Worm (Caenorhabditis elegans): ENCODE results near the gene trxr-2.
A peak's percentile ranks its signal among the peaks of the same experiment; 100 is the strongest.

trxr-2 gene

DNA sequence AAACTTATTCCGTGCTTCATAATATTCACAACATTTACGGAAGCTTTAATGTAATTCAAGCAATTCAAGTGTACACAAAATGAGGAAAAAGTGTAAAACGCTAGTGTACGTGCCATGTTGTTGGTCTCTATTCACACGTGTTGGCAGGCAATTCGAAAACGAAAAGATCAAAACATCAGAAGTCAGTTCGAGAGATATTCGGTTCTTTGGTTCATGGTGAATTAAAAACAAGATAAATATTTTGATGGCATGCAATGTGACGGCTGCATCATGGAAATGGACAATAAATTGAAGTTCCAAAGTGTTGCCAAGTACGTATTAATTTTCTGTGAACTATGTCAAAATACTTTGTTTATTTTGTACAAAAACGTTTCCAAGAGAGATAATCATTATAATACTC, 8.5 kb downstream of the trxr-2 start:
- TF ChIP-seq ceh-18 (tag; optimal IDR thresholded peaks at IDR 0.05) (peak; percentile 7), hlh-13 (GFP tag; optimal IDR thresholded peaks at IDR 0.05) (no peak), gmeb-2 (tag; optimal IDR thresholded peaks at IDR 0.05) (no peak), ama-1 (optimal IDR thresholded peaks at IDR 0.05) (peak; percentile 22), odd-2 (tag; optimal IDR thresholded peaks at IDR 0.05) (no peak), nfya-1 (tag; optimal IDR thresholded peaks at IDR 0.05) (peak; percentile 34)

DNA sequence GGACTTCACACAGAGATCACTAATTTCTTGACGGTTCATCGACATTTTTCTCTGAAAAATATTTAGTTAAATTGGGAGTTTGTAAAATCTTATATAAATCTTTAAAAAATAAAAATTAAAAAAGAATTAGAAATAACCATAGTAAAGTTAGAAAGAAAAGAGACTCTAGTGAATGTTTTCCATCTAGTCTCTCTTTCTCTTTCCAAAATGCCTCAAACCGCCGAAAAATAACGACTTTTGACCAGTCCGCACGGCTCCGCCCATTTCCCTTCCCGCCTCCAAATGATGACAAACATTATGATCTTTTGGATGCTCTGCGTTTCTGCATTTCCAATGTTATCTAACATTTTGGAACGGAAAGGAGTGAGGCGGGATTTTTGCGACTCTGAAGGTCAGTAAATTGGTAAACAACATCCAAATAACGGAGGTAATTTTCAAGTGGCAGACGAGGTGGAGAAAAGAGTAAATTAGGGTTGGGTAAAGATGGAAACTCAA, 9.7 kb downstream of the trxr-2 start, which contains the start of gene glb-1:
Gene glb-1 (minus strand): TSS at position 51 of the 495 bp plus-strand sequence.
- TF ChIP-seq mec-3 (tag; optimal IDR thresholded peaks at IDR 0.05; ENCODE audit: borderline replicate concordance): no peak
- peak; percentile 61 for TF ChIP-seq unc-55 (GFP tag; optimal IDR thresholded peaks at IDR 0.05)

DNA sequence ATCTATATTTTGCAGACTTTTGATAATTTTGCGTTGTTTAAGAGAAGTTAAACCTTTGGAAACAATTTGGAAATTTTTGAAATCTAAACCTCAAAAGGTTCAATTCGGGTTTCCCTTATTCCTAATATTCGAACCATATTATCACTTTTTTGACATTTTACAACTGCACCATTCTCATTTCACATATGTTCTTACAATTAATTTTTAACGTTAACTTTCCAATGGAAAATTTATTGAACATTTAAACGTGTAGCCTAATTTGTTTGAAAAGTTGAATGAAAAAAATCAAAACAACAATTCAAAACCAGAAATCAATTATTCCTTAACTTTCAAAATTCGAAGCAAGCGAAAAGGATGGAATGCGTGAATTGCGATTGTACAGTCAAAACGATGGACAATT, 10.4 kb downstream of the trxr-2 start, which contains the start of gene ZK637.12:
Gene ZK637.12 (plus strand): TSS at position 301 of the 400 bp plus-strand sequence.
- TF ChIP-seq C08G9.2 (tag; optimal IDR thresholded peaks at IDR 0.05): no peak
- TF ChIP-seq pax-1 (tag; optimal IDR thresholded peaks at IDR 0.05): no peak
- TF ChIP-seq nfya-1 (tag; optimal IDR thresholded peaks at IDR 0.05): no peak
- no peak for TF ChIP-seq hlh-13 (GFP tag; optimal IDR thresholded peaks at IDR 0.05)
- TF ChIP-seq tbx-7 (tag; optimal IDR thresholded peaks at IDR 0.05): no peak
- no peak for TF ChIP-seq hlh-6 (tag; optimal IDR thresholded peaks at IDR 0.05)

DNA sequence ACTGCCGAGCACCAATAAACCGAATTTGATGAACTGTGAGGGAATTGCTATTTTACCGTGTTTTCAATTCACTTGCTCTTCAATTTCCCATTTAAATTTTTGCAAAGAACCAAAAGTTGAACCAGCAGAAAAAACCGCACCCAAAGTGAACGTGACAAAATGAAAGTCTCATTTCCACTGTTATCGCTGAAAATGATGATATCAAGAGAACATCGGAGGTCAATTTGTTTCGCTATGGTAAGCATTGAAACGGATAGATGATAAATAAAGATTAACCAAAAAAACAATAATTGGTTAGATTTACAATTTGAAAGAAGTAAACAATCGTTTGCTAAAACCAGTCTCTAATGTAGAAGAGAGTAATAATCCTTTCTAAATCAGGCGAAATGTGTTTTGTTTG, 12.0 kb downstream of the trxr-2 start:
- no peak for TF ChIP-seq hlh-15 (tag; optimal IDR thresholded peaks at IDR 0.05)
- no peak for TF ChIP-seq pros-1 (tag; optimal IDR thresholded peaks at IDR 0.05)
- TF ChIP-seq che-1 (tag; optimal IDR thresholded peaks at IDR 0.05): no peak
- no peak for TF ChIP-seq zip-5 (tag; optimal IDR thresholded peaks at IDR 0.05)
- TF ChIP-seq ceh-48 (tag; optimal IDR thresholded peaks at IDR 0.05): no peak
- no peak for TF ChIP-seq ahr-1 (tag; optimal IDR thresholded peaks at IDR 0.05)
- no peak for TF ChIP-seq pqm-1 (tag; optimal IDR thresholded peaks at IDR 0.05)
- no peak for TF ChIP-seq pha-4 (tag; optimal IDR thresholded peaks at IDR 0.05)
- TF ChIP-seq pag-3 (tag; optimal IDR thresholded peaks at IDR 0.05; ENCODE audit: borderline replicate concordance): no peak
- TF ChIP-seq sdc-2 (tag; optimal IDR thresholded peaks at IDR 0.05): no peak
- TF ChIP-seq ceh-18 (tag; optimal IDR thresholded peaks at IDR 0.05): no peak
- TF ChIP-seq F13H6.1 (tag; optimal IDR thresholded peaks at IDR 0.05): no peak
- no peak for TF ChIP-seq Y22D7AL.16 (tag; optimal IDR thresholded peaks at IDR 0.05)
- TF ChIP-seq elt-4 (tag; optimal IDR thresholded peaks at IDR 0.05): no peak
- TF ChIP-seq ceh-9 (tag; optimal IDR thresholded peaks at IDR 0.05): no peak
- no peak for TF ChIP-seq ttx-3 (tag; optimal IDR thresholded peaks at IDR 0.05)
- no peak for TF ChIP-seq nfya-1 (tag; optimal IDR thresholded peaks at IDR 0.05)
- TF ChIP-seq sox-2 (GFP tag; IDR thresholded peaks at IDR 0.05): no peak
- TF ChIP-seq mec-3 (tag; optimal IDR thresholded peaks at IDR 0.05; ENCODE audit: borderline replicate concordance): no peak
- no peak for TF ChIP-seq odd-2 (tag; optimal IDR thresholded peaks at IDR 0.05)

DNA sequence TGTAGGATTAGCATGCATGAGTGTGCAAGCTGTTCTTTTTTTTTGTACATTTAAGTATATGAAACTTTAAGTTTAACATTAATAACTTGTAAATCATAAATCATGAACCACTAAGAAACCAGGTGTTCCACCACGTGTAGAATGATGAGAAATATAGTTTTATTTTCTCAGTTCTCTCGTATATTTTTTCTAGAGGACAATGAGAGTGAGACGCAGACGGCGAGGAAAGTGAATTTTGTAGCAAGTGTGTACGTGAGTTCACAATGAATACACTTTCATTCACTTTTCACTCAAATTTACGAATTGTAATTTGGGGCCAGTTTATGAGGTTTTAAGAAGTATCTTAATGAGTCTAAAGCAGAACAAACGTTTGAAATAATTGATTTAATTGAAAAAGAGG, 12.9 kb downstream of the trxr-2 start:
- no peak for TF ChIP-seq dmd-4 (tag; optimal IDR thresholded peaks at IDR 0.05; ENCODE audit: borderline replicate concordance)
- peak; percentile 36 for TF ChIP-seq unc-55 (GFP tag; optimal IDR thresholded peaks at IDR 0.05)

DNA sequence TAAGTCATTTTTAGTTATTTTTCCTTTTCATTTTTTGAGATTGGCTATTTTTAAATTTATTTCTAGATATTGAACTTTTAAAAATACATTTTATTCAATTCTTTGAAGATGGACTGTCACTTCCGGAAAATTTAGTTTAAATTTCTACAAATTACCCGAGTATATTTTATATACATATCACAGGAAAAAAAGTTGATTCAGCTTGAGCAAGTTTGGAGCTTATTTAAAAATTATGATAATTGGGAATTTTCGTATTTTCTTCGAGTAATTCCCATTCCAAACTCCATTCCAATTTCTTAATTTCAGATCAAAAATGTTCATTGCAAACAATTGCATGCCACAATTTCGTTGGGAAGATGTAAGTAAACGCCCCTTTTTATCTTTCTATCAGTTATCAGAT, 16.2 kb downstream of the trxr-2 start, which contains the start of gene arrd-15:
Gene arrd-15 (plus strand): TSS at position 301 of the 400 bp plus-strand sequence.
- TF ChIP-seq ets-4 (tag; optimal IDR thresholded peaks at IDR 0.05) (no peak), ceh-34 (tag; optimal IDR thresholded peaks at IDR 0.05) (peak; percentile 26)

DNA sequence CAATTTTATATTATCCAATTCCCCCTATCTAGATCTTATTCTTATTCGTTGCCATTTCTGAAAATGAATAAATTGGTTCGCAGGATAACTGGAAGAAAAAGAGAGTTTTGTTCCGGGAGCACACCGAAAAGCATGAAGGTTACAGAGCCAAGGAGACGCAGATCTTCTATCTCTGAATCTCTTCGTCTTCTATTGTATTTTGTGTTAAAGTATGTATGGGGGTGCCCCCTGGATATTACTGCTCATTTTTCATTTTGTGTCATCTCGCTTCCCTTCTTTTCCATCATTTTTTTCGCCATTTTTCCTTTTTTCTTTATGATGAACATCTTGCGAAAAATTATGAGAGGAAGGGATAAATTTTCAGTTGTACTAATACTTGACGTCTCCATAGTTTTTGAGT, 20.1 kb downstream of the trxr-2 start:
- TF ChIP-seq nhr-232 (tag; optimal IDR thresholded peaks at IDR 0.05) (no peak), T23F11.4 (GFP tag; optimal IDR thresholded peaks at IDR 0.05) (no peak), ceh-18 (tag; optimal IDR thresholded peaks at IDR 0.05) (no peak), C08G9.2 (tag; optimal IDR thresholded peaks at IDR 0.05) (no peak), fax-1 (tag; optimal IDR thresholded peaks at IDR 0.05) (no peak), fkh-10 (GFP tag; optimal IDR thresholded peaks at IDR 0.05) (no peak), pat-9 (tag; optimal IDR thresholded peaks at IDR 0.05) (no peak), mec-3 (tag; optimal IDR thresholded peaks at IDR 0.05; ENCODE audit: borderline replicate concordance) (no peak), rnt-1 (tag; optimal IDR thresholded peaks at IDR 0.05) (no peak), ceh-30 (tag; optimal IDR thresholded peaks at IDR 0.05) (no peak), sdc-2 (tag; optimal IDR thresholded peaks at IDR 0.05) (no peak), ceh-22 (tag; optimal IDR thresholded peaks at IDR 0.05) (no peak), pros-1 (tag; optimal IDR thresholded peaks at IDR 0.05) (no peak)
